Worm (Caenorhabditis elegans) whole organism, mixed stage, embryonic: ENCODE results near the gene Y54F10BM.3.
"Not testable (repeated sequence)": the region's sequence is repeated elsewhere in the genome, so short reads cannot be mapped to it uniquely, and the experiment has no call there.

Source experiments
- M03D4.4 ChIP-seq: sonication (generic microtip); optimal IDR thresholded peaks from 2 replicates; lab custom pipeline; 2017; ENCODE audit warnings: mild to moderate bottlenecking, missing genetic modification characterization, missing compliant biosample characterization
- bed-3 ChIP-seq: fragments of 200-800 bp; sonication (Bioruptor generic); optimal IDR thresholded peaks from 3 replicates; lab custom pipeline; 2018; ENCODE audit warnings: mild to moderate bottlenecking, missing genetic modification characterization, moderate library complexity, missing compliant biosample characterization
- blmp-1 ChIP-seq: fragments of 150-350 bp; optimal IDR thresholded peaks from 2 replicates; lab custom pipeline; 2014; ENCODE audit warnings: missing biosample characterization, missing genetic modification characterization
- ceh-39 ChIP-seq: fragments of 150-350 bp; optimal IDR thresholded peaks from 2 replicates; lab custom pipeline; 2014; ENCODE audit warnings: missing biosample characterization, missing genetic modification characterization
- ceh-43 ChIP-seq: fragments of 200-800 bp; sonication (Bioruptor generic); optimal IDR thresholded peaks from 2 replicates; lab custom pipeline; 2018; ENCODE audit warnings: mild to moderate bottlenecking, missing genetic modification characterization, moderate library complexity, missing compliant biosample characterization
- drap-1 ChIP-seq: fragments of 200-800 bp; sonication (Bioruptor generic); optimal IDR thresholded peaks from 3 replicates; lab custom pipeline; 2018; ENCODE audit warnings: mild to moderate bottlenecking, missing genetic modification characterization, missing compliant biosample characterization
- elt-1 ChIP-seq: sonication (generic microtip); optimal IDR thresholded peaks from 2 replicates; lab custom pipeline; 2017; ENCODE audit warnings: missing genetic modification characterization, mild to moderate bottlenecking, missing compliant biosample characterization, antibody characterized with exemption, moderate library complexity, borderline replicate concordance; ENCODE audit not compliant: insufficient read depth
- elt-3 ChIP-seq: fragments of 150-350 bp; optimal IDR thresholded peaks from 2 replicates; lab custom pipeline; 2014; ENCODE audit warnings: missing biosample characterization, missing genetic modification characterization
- flh-1 ChIP-seq: fragments of 200-800 bp; sonication (Bioruptor generic); optimal IDR thresholded peaks from 2 replicates; lab custom pipeline; 2018; ENCODE audit warnings: mild to moderate bottlenecking, missing genetic modification characterization, moderate library complexity, missing compliant biosample characterization
- ham-2 ChIP-seq: fragments of 200-800 bp; sonication (Bioruptor generic); optimal IDR thresholded peaks from 2 replicates; lab custom pipeline; 2018; ENCODE audit warnings: mild to moderate bottlenecking, missing genetic modification characterization, missing compliant biosample characterization
- lin-32 ChIP-seq: fragments of 200-800 bp; sonication (Bioruptor generic); optimal IDR thresholded peaks from 2 replicates; lab custom pipeline; 2018; ENCODE audit warnings: mild to moderate bottlenecking, missing genetic modification characterization, missing compliant biosample characterization
- lsy-2 ChIP-seq: fragments of 150-350 bp; optimal IDR thresholded peaks from 2 replicates; lab custom pipeline; 2014; ENCODE audit warnings: missing biosample characterization, missing genetic modification characterization
- mab-5 ChIP-seq: fragments of 150-350 bp; optimal IDR thresholded peaks from 2 replicates; lab custom pipeline; 2014; ENCODE audit warnings: missing biosample characterization, missing genetic modification characterization
- mls-2 ChIP-seq: sonication (generic microtip); optimal IDR thresholded peaks from 2 replicates; lab custom pipeline; 2016; ENCODE audit warnings: mild to moderate bottlenecking, missing genetic modification characterization, moderate library complexity, missing compliant biosample characterization
- nhr-12 ChIP-seq: fragments of 150-350 bp; optimal IDR thresholded peaks from 2 replicates; lab custom pipeline; 2014; ENCODE audit warnings: missing biosample characterization, missing genetic modification characterization
- nhr-2 ChIP-seq: fragments of 150-350 bp; optimal IDR thresholded peaks from 2 replicates; lab custom pipeline; 2014; ENCODE audit warnings: missing biosample characterization, missing genetic modification characterization
- nhr-237 ChIP-seq: fragments of 150-350 bp; optimal IDR thresholded peaks from 2 replicates; lab custom pipeline; 2014; ENCODE audit warnings: missing biosample characterization, missing genetic modification characterization
- nhr-28 ChIP-seq: fragments of 150-350 bp; optimal IDR thresholded peaks from 2 replicates; lab custom pipeline; 2014; ENCODE audit warnings: missing biosample characterization, missing genetic modification characterization
- pha-4 ChIP-seq: fragments of 150-350 bp; optimal IDR thresholded peaks from 2 replicates; lab custom pipeline; 2018; ENCODE audit warnings: missing biosample characterization, missing genetic modification reagents, missing genetic modification characterization
- sem-2 ChIP-seq: fragments of 200-800 bp; sonication (Bioruptor generic); optimal IDR thresholded peaks from 2 replicates; lab custom pipeline; 2018; ENCODE audit warnings: mild to moderate bottlenecking, missing genetic modification characterization, missing compliant biosample characterization
- tbx-8 ChIP-seq: fragments of 200-800 bp; sonication (Bioruptor generic); optimal IDR thresholded peaks from 2 replicates; lab custom pipeline; 2018; ENCODE audit warnings: mild to moderate bottlenecking, missing genetic modification characterization, moderate library complexity, missing compliant biosample characterization
- unc-120 ChIP-seq: sonication (generic microtip); optimal IDR thresholded peaks from 2 replicates; lab custom pipeline; 2017; ENCODE audit warnings: missing genetic modification characterization, missing compliant biosample characterization; ENCODE audit not compliant: poor library complexity, severe bottlenecking
- unc-39 ChIP-seq: fragments of 150-350 bp; optimal IDR thresholded peaks from 2 replicates; lab custom pipeline; 2014; ENCODE audit warnings: missing biosample characterization, missing genetic modification characterization
- unc-62 ChIP-seq: fragments of 150-350 bp; optimal IDR thresholded peaks from 2 replicates; lab custom pipeline; 2014; ENCODE audit warnings: missing biosample characterization, missing genetic modification reagents, missing genetic modification characterization
- zip-8 ChIP-seq: fragments of 150-350 bp; optimal IDR thresholded peaks from 2 replicates; lab custom pipeline; 2014; ENCODE audit warnings: missing biosample characterization, missing genetic modification characterization

The Y54F10BM.3 gene

DNA sequence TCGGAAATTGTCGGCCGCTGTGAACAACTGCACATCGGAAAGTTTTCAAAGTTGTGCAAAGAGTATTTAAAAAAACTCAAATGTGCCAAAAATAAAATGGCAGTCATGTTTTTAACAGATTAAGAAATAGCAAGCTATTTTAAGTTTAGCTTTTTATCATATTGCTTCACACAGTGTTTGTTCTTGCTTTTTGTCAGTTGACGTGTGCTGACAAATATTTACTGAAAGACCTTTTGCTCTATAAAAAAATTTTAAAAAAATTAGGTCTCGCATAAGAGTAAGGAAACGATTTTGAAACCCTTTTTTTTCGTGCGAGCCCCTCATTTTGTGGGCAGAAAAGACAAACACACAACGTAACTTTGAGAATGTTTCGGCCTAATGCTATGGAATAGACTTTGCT lies 26.3 kb upstream of the Y54F10BM.3 start, which contains the start of gene fbxa-71:
Gene fbxa-71 (plus strand): TSS at position 301 of the 400 bp plus-strand sequence.
- no peak for TF ChIP-seq nhr-12 (tag; lab: Kevin White, UChicago)

DNA sequence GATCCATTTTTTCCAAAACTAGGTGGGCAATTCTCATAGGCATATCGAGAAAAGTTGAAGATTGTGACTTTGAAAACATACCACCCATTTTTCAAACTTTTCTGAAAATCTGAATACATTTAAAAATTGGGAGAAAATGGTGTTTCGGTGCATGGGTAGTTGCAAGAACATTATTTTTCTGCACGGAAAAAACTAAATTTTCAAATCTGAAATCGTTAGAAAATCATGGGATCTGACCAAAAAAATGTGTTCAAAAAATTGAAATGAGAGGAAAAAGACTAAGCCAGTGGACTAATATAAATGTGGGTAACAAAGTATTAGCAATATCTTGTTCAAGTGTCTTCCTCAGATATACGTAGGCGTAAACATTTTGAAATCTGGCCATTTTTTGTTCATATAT lies 23.0 kb upstream of the Y54F10BM.3 start, which contains the start of gene fbxa-43:
Gene fbxa-43 (minus strand): TSS at position 101 of the 400 bp plus-strand sequence.
- TF ChIP-seq unc-62 (no peak), ceh-43 (GFP tag; lab: Kevin White, UChicago) (no peak), nhr-2 (tag; lab: Kevin White, UChicago) (no peak), lin-32 (no peak), nhr-12 (tag; lab: Kevin White, UChicago) (no peak), nhr-237 (tag; lab: Kevin White, UChicago) (no peak), blmp-1 (tag; lab: Kevin White, UChicago) (no peak), lsy-2 (tag; lab: Kevin White, UChicago) (no peak), elt-1 (tag; lab: Kevin White, UChicago) (no peak), unc-39 (tag; lab: Kevin White, UChicago) (no peak), drap-1 (GFP tag; lab: Kevin White, UChicago) (no peak), elt-3 (tag; lab: Kevin White, UChicago) (no peak), mab-5 (tag; lab: Kevin White, UChicago) (no peak), pha-4 (tag; lab: Kevin White, UChicago) (no peak), bed-3 (GFP tag; lab: Kevin White, UChicago) (no peak), unc-120 (tag; lab: Kevin White, UChicago) (no peak)

DNA sequence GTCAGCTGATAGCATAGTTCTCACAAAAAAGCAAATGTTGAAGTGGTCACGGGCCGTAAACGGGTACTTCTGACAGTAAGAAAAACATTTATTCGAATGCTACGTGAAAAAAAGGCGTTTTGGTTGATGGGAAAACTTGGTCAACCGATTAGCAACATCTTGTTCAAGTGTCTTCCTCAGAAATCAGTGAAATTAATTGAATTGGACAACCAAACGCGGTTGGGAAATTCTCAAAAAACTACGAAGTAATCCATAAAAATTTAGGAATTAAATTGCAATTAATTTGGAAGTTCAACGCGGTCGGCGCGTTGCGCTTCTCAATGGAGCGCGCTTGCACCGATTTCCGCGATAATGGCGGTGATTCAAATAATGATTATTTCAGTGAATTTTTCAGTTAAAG lies 22.5 kb upstream of the Y54F10BM.3 start:
- TF ChIP-seq lsy-2 (tag; lab: Kevin White, UChicago), result no peak
- TF ChIP-seq pha-4 (tag; lab: Kevin White, UChicago), result no peak
- TF ChIP-seq unc-120 (tag; lab: Kevin White, UChicago), result no peak
- TF ChIP-seq flh-1 (GFP tag; lab: Kevin White, UChicago), result no peak
- TF ChIP-seq M03D4.4, result no peak
- no peak for TF ChIP-seq nhr-12 (tag; lab: Kevin White, UChicago)
- TF ChIP-seq tbx-8 (GFP tag; lab: Kevin White, UChicago), result no peak
- no peak for TF ChIP-seq lin-32
- TF ChIP-seq sem-2 (GFP tag; lab: Kevin White, UChicago), result no peak

DNA sequence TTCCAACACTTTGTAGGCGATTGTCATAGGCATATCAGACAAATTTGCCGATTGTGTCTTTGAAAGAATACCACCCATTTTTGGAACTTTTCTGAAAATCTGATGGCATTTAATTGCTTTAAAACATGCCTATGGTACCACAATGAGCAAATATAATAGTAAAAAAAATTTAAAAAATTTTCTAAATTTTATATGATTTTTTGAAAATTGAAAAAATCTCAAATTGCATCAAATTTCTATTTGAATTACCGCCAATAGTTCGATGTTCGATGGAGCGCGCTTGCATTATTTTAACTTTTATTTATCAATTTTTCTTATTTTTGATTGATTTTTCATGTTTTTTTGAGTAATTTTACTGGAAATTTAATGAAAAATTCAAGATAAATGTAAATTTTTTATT lies 20.5 kb upstream of the Y54F10BM.3 start, which contains the start of gene fbxa-42:
Gene fbxa-42 (minus strand): TSS at position 101 of the 400 bp plus-strand sequence.
- TF ChIP-seq nhr-28; nhr-237 (tag; lab: Kevin White, UChicago); flh-1 (GFP tag; lab: Kevin White, UChicago): not testable (repeated sequence)

DNA sequence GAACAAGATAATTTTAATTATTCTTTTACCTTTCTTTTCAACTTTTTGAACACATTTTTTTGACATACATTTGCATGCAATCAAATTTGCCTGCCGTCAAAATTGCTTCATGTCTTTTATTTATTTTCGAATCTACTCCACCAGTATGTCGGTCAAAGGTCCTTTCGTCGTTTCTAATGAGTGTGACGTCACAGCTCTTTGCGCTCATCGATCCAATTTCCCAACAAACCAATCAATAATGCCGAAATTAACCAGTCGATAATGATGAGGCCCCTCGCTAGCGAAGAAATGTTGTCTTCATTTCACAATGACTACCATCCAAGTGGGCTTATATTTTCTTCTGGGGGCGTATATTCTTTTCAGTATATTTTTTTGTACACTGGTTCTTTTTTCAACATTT lies 18.9 kb upstream of the Y54F10BM.3 start, which contains the start of gene Y54F10BM.6:
Gene Y54F10BM.6 (plus strand): TSS at position 301 of the 400 bp plus-strand sequence.
- TF ChIP-seq ceh-39 (tag; lab: Kevin White, UChicago), result peak; percentile 49
- no peak for TF ChIP-seq elt-1 (tag; lab: Kevin White, UChicago)
- no peak for TF ChIP-seq sem-2 (GFP tag; lab: Kevin White, UChicago)
- peak; percentile 6 for TF ChIP-seq zip-8 (tag; lab: Kevin White, UChicago)

DNA sequence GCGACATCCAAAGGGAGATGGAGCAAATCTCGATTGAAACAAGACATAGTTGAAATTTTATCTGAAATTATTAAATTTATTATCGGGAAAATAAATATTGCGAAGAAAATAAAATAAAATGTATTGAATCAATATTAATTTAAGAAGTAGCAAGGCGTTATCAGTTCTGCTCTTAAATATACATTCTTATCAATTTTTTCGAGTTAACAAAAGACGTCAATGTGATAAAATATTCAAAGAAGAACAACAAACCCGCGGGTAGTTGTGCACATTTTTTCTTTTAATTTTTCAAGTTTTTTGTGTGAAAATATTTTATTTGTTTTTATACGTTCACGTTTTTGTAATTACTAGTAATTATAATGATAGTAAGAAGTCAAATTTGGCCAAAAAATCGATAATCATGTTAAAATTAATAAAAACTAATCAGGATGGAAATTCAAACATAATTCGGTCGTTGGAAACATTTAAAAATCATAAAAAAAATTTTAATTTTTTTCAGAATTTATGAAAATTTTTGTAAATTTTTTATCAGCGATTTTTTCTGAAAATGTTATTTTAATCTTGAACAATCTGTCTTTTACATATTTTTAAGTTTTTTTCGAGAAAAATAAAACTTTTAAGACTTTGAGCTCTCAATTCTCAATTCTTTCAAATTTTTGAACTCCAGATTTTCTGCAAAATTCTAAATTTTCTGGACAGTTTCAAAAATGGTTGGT lies 15.7 kb upstream of the Y54F10BM.3 start, which contains the start of gene fbxa-9:
Gene fbxa-9 (plus strand): TSS at position 666 of the 716 bp plus-strand sequence.
- TF ChIP-seq tbx-8 (GFP tag; lab: Kevin White, UChicago), result no peak
- TF ChIP-seq M03D4.4, result no peak
- no peak for TF ChIP-seq unc-120 (tag; lab: Kevin White, UChicago)
- TF ChIP-seq lin-32, result no peak
- TF ChIP-seq pha-4 (tag; lab: Kevin White, UChicago), result no peak
- no peak for TF ChIP-seq nhr-28
- no peak for TF ChIP-seq bed-3 (GFP tag; lab: Kevin White, UChicago)
- no peak for TF ChIP-seq ham-2 (GFP tag; lab: Kevin White, UChicago)
- no peak for TF ChIP-seq lsy-2 (tag; lab: Kevin White, UChicago)
- TF ChIP-seq nhr-237 (tag; lab: Kevin White, UChicago), result no peak
- no peak for TF ChIP-seq unc-39 (tag; lab: Kevin White, UChicago)
- TF ChIP-seq ceh-39 (tag; lab: Kevin White, UChicago), result no peak
- TF ChIP-seq nhr-12 (tag; lab: Kevin White, UChicago), result no peak
- no peak for TF ChIP-seq flh-1 (GFP tag; lab: Kevin White, UChicago)
- TF ChIP-seq mls-2 (tag; lab: Kevin White, UChicago), result no peak
- no peak for TF ChIP-seq zip-8 (tag; lab: Kevin White, UChicago)
